Worm (Caenorhabditis elegans): Measurements from ENCODE around the gene spp-29.

spp-29 gene

ce11 chrV:17696753-17697152 is at the start of gene spp-29:
TSS of gene spp-29 (minus strand) at chrV:17696853.
- no peak for TF ChIP-seq T22C8.4 (GFP tag; IDR thresholded peaks at IDR 0.05)
- no peak for TF ChIP-seq ref-1 (GFP tag; conservative IDR thresholded peaks at IDR 0.05)
- no peak for TF ChIP-seq cog-1 (tag; optimal IDR thresholded peaks at IDR 0.05)
- TF ChIP-seq flt-1 (GFP tag; IDR thresholded peaks at IDR 0.05) = no peak
- TF ChIP-seq med-1 (GFP tag; optimal IDR thresholded peaks at IDR 0.05; ENCODE audit: insufficient read depth) = no peak
- TF ChIP-seq klf-2 (GFP tag; conservative IDR thresholded peaks at IDR 0.05) = no peak
- TF ChIP-seq tab-1 (GFP tag; IDR thresholded peaks at IDR 0.05) = no peak
- TF ChIP-seq ztf-23 (GFP tag; IDR thresholded peaks at IDR 0.05) = no peak
- TF ChIP-seq ztf-29 (GFP tag; IDR thresholded peaks at IDR 0.05) = no peak

ce11 chrV:17743802-17744201 is 47.1 kb upstream of the spp-29 start:
- TF ChIP-seq med-1 (GFP tag; optimal IDR thresholded peaks at IDR 0.05; ENCODE audit: insufficient read depth) = no peak
- no peak for TF ChIP-seq tab-1 (GFP tag; IDR thresholded peaks at IDR 0.05)
- TF ChIP-seq T22C8.4 (GFP tag; IDR thresholded peaks at IDR 0.05) = no peak
- TF ChIP-seq ref-1 (GFP tag; conservative IDR thresholded peaks at IDR 0.05) = no peak
- no peak for TF ChIP-seq klf-2 (GFP tag; conservative IDR thresholded peaks at IDR 0.05)
- TF ChIP-seq flt-1 (GFP tag; IDR thresholded peaks at IDR 0.05) = no peak
- TF ChIP-seq cog-1 (tag; optimal IDR thresholded peaks at IDR 0.05) = no peak
- no peak for TF ChIP-seq ztf-23 (GFP tag; IDR thresholded peaks at IDR 0.05)
- no peak for TF ChIP-seq ztf-29 (GFP tag; IDR thresholded peaks at IDR 0.05)

ce11 chrV:17739801-17740200 is 43.1 kb upstream of the spp-29 start, which contains the start of gene cutl-4:
TSS of gene cutl-4 (minus strand) at chrV:17739901.
- TF ChIP-seq ztf-23 (GFP tag; IDR thresholded peaks at IDR 0.05) = no peak
- no peak for TF ChIP-seq klf-2 (GFP tag; conservative IDR thresholded peaks at IDR 0.05)
- TF ChIP-seq med-1 (GFP tag; optimal IDR thresholded peaks at IDR 0.05; ENCODE audit: insufficient read depth) = no peak
- no peak for TF ChIP-seq ref-1 (GFP tag; conservative IDR thresholded peaks at IDR 0.05)
- TF ChIP-seq ztf-29 (GFP tag; IDR thresholded peaks at IDR 0.05) = no peak
- no peak for TF ChIP-seq cog-1 (tag; optimal IDR thresholded peaks at IDR 0.05)
- no peak for TF ChIP-seq flt-1 (GFP tag; IDR thresholded peaks at IDR 0.05)
- no peak for TF ChIP-seq T22C8.4 (GFP tag; IDR thresholded peaks at IDR 0.05)

ce11 chrV:17732516-17732915 is 35.9 kb upstream of the spp-29 start, which contains the start of gene twk-42:
TSS of gene twk-42 (minus strand) at chrV:17732616.
- TF ChIP-seq klf-2 (GFP tag; conservative IDR thresholded peaks at IDR 0.05) (no peak), ztf-29 (GFP tag; IDR thresholded peaks at IDR 0.05) (no peak), ref-1 (GFP tag; conservative IDR thresholded peaks at IDR 0.05) (no peak), tab-1 (GFP tag; IDR thresholded peaks at IDR 0.05) (no peak), T22C8.4 (GFP tag; IDR thresholded peaks at IDR 0.05) (no peak), ztf-23 (GFP tag; IDR thresholded peaks at IDR 0.05) (no peak), flt-1 (GFP tag; IDR thresholded peaks at IDR 0.05) (no peak)

ce11 chrV:17728757-17729156 is 32.1 kb upstream of the spp-29 start:
- no peak for TF ChIP-seq ztf-29 (GFP tag; IDR thresholded peaks at IDR 0.05)
- TF ChIP-seq ztf-23 (GFP tag; IDR thresholded peaks at IDR 0.05) = no peak
- TF ChIP-seq klf-2 (GFP tag; conservative IDR thresholded peaks at IDR 0.05) = no peak
- no peak for TF ChIP-seq flt-1 (GFP tag; IDR thresholded peaks at IDR 0.05)
- TF ChIP-seq cog-1 (tag; optimal IDR thresholded peaks at IDR 0.05) = no peak
- no peak for TF ChIP-seq med-1 (GFP tag; optimal IDR thresholded peaks at IDR 0.05; ENCODE audit: insufficient read depth)
- TF ChIP-seq tab-1 (GFP tag; IDR thresholded peaks at IDR 0.05) = no peak
- TF ChIP-seq ref-1 (GFP tag; conservative IDR thresholded peaks at IDR 0.05) = no peak
- no peak for TF ChIP-seq T22C8.4 (GFP tag; IDR thresholded peaks at IDR 0.05)

ce11 chrV:17728336-17728735 is 31.7 kb upstream of the spp-29 start:
- TF ChIP-seq med-1 (GFP tag; optimal IDR thresholded peaks at IDR 0.05; ENCODE audit: insufficient read depth) = no peak

ce11 chrV:17724704-17725103 is 28.1 kb upstream of the spp-29 start, which contains the start of gene fat-5:
TSS of gene fat-5 (plus strand) at chrV:17725004.
- TF ChIP-seq ztf-29 (GFP tag; IDR thresholded peaks at IDR 0.05) = no peak
- no peak for TF ChIP-seq T22C8.4 (GFP tag; IDR thresholded peaks at IDR 0.05)
- TF ChIP-seq tab-1 (GFP tag; IDR thresholded peaks at IDR 0.05) = no peak
- no peak for TF ChIP-seq med-1 (GFP tag; optimal IDR thresholded peaks at IDR 0.05; ENCODE audit: insufficient read depth)
- TF ChIP-seq klf-2 (GFP tag; conservative IDR thresholded peaks at IDR 0.05) = no peak
- TF ChIP-seq cog-1 (tag; optimal IDR thresholded peaks at IDR 0.05) = no peak
- no peak for TF ChIP-seq ref-1 (GFP tag; conservative IDR thresholded peaks at IDR 0.05)
- no peak for TF ChIP-seq flt-1 (GFP tag; IDR thresholded peaks at IDR 0.05)
- no peak for TF ChIP-seq ztf-23 (GFP tag; IDR thresholded peaks at IDR 0.05)

ce11 chrV:17723142-17723781 is 26.6 kb upstream of the spp-29 start:
- no peak for TF ChIP-seq cog-1 (tag; optimal IDR thresholded peaks at IDR 0.05)
- no peak for TF ChIP-seq ztf-29 (GFP tag; IDR thresholded peaks at IDR 0.05)
- no peak for TF ChIP-seq ref-1 (GFP tag; conservative IDR thresholded peaks at IDR 0.05)
- no peak for TF ChIP-seq T22C8.4 (GFP tag; IDR thresholded peaks at IDR 0.05)
- TF ChIP-seq med-1 (GFP tag; optimal IDR thresholded peaks at IDR 0.05; ENCODE audit: insufficient read depth) = no peak
- TF ChIP-seq tab-1 (GFP tag; IDR thresholded peaks at IDR 0.05) = no peak
- TF ChIP-seq ztf-23 (GFP tag; IDR thresholded peaks at IDR 0.05) = no peak
- no peak for TF ChIP-seq flt-1 (GFP tag; IDR thresholded peaks at IDR 0.05)
- no peak for TF ChIP-seq klf-2 (GFP tag; conservative IDR thresholded peaks at IDR 0.05)

ce11 chrV:17722553-17722952 is 25.9 kb upstream of the spp-29 start:
- TF ChIP-seq ztf-23 (GFP tag; IDR thresholded peaks at IDR 0.05) (no peak), flt-1 (GFP tag; IDR thresholded peaks at IDR 0.05) (no peak), ztf-29 (GFP tag; IDR thresholded peaks at IDR 0.05) (no peak), med-1 (GFP tag; optimal IDR thresholded peaks at IDR 0.05; ENCODE audit: insufficient read depth) (no peak), ref-1 (GFP tag; conservative IDR thresholded peaks at IDR 0.05) (no peak), T22C8.4 (GFP tag; IDR thresholded peaks at IDR 0.05) (no peak), cog-1 (tag; optimal IDR thresholded peaks at IDR 0.05) (no peak), klf-2 (GFP tag; conservative IDR thresholded peaks at IDR 0.05) (no peak), tab-1 (GFP tag; IDR thresholded peaks at IDR 0.05) (no peak)

ce11 chrV:17721709-17722108 is 25.1 kb upstream of the spp-29 start:
- TF ChIP-seq ztf-29 (GFP tag; IDR thresholded peaks at IDR 0.05) (no peak), cog-1 (tag; optimal IDR thresholded peaks at IDR 0.05) (no peak), flt-1 (GFP tag; IDR thresholded peaks at IDR 0.05) (no peak), ref-1 (GFP tag; conservative IDR thresholded peaks at IDR 0.05) (no peak), T22C8.4 (GFP tag; IDR thresholded peaks at IDR 0.05) (no peak), tab-1 (GFP tag; IDR thresholded peaks at IDR 0.05) (no peak), klf-2 (GFP tag; conservative IDR thresholded peaks at IDR 0.05) (no peak), ztf-23 (GFP tag; IDR thresholded peaks at IDR 0.05) (no peak), med-1 (GFP tag; optimal IDR thresholded peaks at IDR 0.05; ENCODE audit: insufficient read depth) (no peak)

All from whole organism, midembryonic.